Worm (Caenorhabditis elegans) whole organism, mixed stage, embryonic: ENCODE results near the gene C10A4.10.
"Not testable (repeated sequence)": the region's sequence is repeated elsewhere in the genome, so short reads cannot be mapped to it uniquely, and the experiment has no call there.

Source experiments
- lsy-2 ChIP-seq: fragments of 150-350 bp; optimal IDR thresholded peaks from 2 replicates; lab custom pipeline; 2014; ENCODE audit warnings: missing biosample characterization, missing genetic modification characterization
- nhr-12 ChIP-seq: fragments of 150-350 bp; optimal IDR thresholded peaks from 2 replicates; lab custom pipeline; 2014; ENCODE audit warnings: missing biosample characterization, missing genetic modification characterization

DNA sequence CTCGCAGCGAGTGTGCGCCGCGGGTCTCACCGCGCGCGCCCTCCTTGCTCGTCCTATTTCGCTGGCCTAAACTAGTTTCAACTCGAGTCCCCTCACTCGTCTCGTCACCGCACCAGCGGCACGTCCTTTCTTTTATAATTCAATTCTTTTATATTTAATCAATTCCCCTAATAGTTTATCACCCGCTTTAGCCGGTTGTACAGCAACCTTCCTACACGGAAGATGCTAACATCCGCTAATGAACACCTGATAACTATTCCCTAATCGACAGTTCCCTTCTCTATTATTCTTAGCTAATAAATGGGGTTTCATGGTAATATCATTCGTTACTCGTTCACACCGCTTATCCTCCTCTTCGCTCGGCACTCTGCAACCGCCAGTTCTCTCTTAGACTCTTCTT is 33.4 kb upstream of the C10A4.10 start, which contains the start of gene C56G3.2:
- TF ChIP-seq nhr-12, lsy-2 (tag; lab: Kevin White, UChicago): not testable (repeated sequence)
